Worm (Caenorhabditis elegans) whole organism, young adult: ENCODE data around the gene Y48G9A.9.

Source experiments
- K12H6.12 ChIP-seq: fragments of 200-800 bp; sonication (Bioruptor generic); optimal IDR thresholded peaks from 2 replicates; lab custom pipeline; 2018; ENCODE audit warnings: mild to moderate bottlenecking, missing genetic modification characterization, missing compliant biosample characterization
- aptf-2 ChIP-seq: fragments of 200-800 bp; sonication (Bioruptor generic); conservative IDR thresholded peaks from 2 replicates; pipeline ENCODE4 v1.3.6; 2022; ENCODE audit warnings: missing genetic modification reagents, missing genetic modification characterization, missing compliant biosample characterization
- athp-1 ChIP-seq: sonication (generic microtip); optimal IDR thresholded peaks from 2 replicates; lab custom pipeline; 2017; ENCODE audit warnings: mild to moderate bottlenecking, missing genetic modification characterization, missing compliant biosample characterization
- ztf-28 ChIP-seq: fragments of 200-800 bp; sonication (Bioruptor generic); IDR thresholded peaks from 2 replicates; pipeline ENCODE4 v1.3.6; 2022; ENCODE audit warnings: missing genetic modification reagents, missing genetic modification characterization, missing compliant biosample characterization

DNA sequence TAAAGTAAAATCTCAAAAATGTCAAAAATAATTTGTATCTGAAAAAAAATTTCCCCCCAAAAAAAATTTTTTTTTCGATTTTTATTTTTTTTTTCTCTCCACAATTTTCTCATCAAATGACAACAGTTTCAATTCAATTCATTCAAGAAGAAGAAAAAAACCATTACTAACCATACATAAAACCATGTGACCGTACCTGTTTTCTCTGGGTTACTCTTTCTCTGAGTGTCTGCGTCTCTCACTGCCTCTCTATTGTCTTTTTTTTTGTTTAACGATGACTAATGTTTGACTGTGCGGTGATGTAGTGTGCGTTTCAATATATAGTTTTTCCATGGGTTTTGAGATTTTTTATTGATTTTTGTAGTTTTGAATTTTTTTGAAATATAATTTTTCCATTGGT, 1.8 kb upstream of the Y48G9A.9 start:
- no peak for TF ChIP-seq ztf-28 (GFP tag; lab: Robert Waterston, UW)
- TF ChIP-seq aptf-2 (GFP tag; lab: Robert Waterston, UW) = no peak
- no peak for TF ChIP-seq K12H6.12 (tag; lab: Kevin White, UChicago)
- TF ChIP-seq athp-1 (tag; lab: Kevin White, UChicago) = no peak
